Worm (Caenorhabditis elegans) whole organism, late embryonic: ENCODE results near the gene F47B8.18.

Experiments
- T23F11.4 ChIP-seq: fragments of 200-800 bp; sonication (Bioruptor generic); optimal IDR thresholded peaks from 2 replicates; lab custom pipeline; 2018; ENCODE audit warnings: mild to moderate bottlenecking, missing genetic modification characterization, missing compliant biosample characterization
- Y22D7AL.16 ChIP-seq: sonication (generic microtip); optimal IDR thresholded peaks from 2 replicates; lab custom pipeline; 2016; ENCODE audit warnings: missing genetic modification characterization, missing compliant biosample characterization
- ceh-18 ChIP-seq: sonication (generic microtip); optimal IDR thresholded peaks from 2 replicates; lab custom pipeline; 2016; ENCODE audit warnings: missing genetic modification characterization, missing compliant biosample characterization
- ceh-9 ChIP-seq: sonication (generic microtip); optimal IDR thresholded peaks from 2 replicates; lab custom pipeline; 2016; ENCODE audit warnings: mild to moderate bottlenecking, missing genetic modification characterization, inconsistent platforms, missing compliant biosample characterization
- dmd-4 ChIP-seq: sonication (generic microtip); optimal IDR thresholded peaks from 2 replicates; lab custom pipeline; 2016; ENCODE audit warnings: borderline replicate concordance, missing genetic modification characterization, missing compliant biosample characterization
- elt-2 ChIP-seq: sonication (generic microtip); optimal IDR thresholded peaks from 2 replicates; lab custom pipeline; 2016; ENCODE audit warnings: missing genetic modification reagents, missing genetic modification characterization, missing compliant biosample characterization
- tbx-7 ChIP-seq: sonication (generic microtip); optimal IDR thresholded peaks from 2 replicates; lab custom pipeline; 2016; ENCODE audit warnings: missing genotype, missing genetic modification characterization, missing compliant biosample characterization

DNA sequence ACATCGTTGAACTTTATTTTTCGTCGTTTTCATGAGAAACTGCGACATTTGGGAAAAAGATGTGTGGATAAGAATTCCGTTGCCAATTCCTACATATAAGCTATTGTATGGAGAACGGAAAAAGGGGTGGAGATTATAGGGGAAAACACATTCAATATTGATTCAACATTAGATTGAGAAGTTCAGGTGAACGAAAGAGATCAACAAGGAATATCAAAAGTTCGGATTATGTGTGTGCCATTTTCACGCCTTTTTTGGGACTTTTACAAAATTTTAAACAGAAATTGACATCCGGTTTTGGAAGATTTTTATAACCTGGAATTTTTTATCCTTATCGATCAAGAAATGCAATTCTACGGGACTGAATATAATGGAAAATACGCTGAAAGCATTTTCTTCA is 2.5 kb upstream of the F47B8.18 start, which contains the start of gene F47B8.5:
- no peak for TF ChIP-seq dmd-4
- no peak for TF ChIP-seq elt-2 (tag; lab: Kevin White, UChicago)
- no peak for TF ChIP-seq ceh-9 (tag; lab: Kevin White, UChicago)
- TF ChIP-seq T23F11.4 (GFP tag; lab: Kevin White, UChicago), result no peak
- TF ChIP-seq Y22D7AL.16 (tag; lab: Kevin White, UChicago), result no peak
- TF ChIP-seq ceh-18 (tag; lab: Kevin White, UChicago), result no peak
- TF ChIP-seq tbx-7, result no peak
